Worm (Caenorhabditis elegans) whole organism, L4 larva: ENCODE measurements around the gene set-26.

ENCODE experiments used
- F10B5.3 ChIP-seq: sonication (generic microtip); optimal IDR thresholded peaks from 2 replicates; lab custom pipeline; 2016; ENCODE audit warnings: mild to moderate bottlenecking, missing genetic modification characterization, missing compliant biosample characterization
- F37D6.2 ChIP-seq: sonication (generic microtip); optimal IDR thresholded peaks from 2 replicates; lab custom pipeline; 2016; ENCODE audit warnings: mild to moderate bottlenecking, missing genetic modification characterization, missing compliant biosample characterization
- F49E8.2 ChIP-seq: sonication (generic microtip); optimal IDR thresholded peaks from 2 replicates; lab custom pipeline; 2016; ENCODE audit warnings: missing compliant biosample characterization, mild to moderate bottlenecking, missing genetic modification characterization, borderline replicate concordance
- Y105C5A.15 ChIP-seq: fragments of 200-800 bp; sonication (Bioruptor generic); IDR thresholded peaks from 2 replicates; pipeline ENCODE4 v1.3.6; 2022; ENCODE audit warnings: missing genetic modification characterization, missing compliant biosample characterization
- ZK546.5 ChIP-seq, 2 experiments: sonication (generic microtip); optimal IDR thresholded peaks; 2 replicates each; lab custom pipeline; 2017; ENCODE audit warnings: missing biosample characterization in 2 of 2, missing genetic modification characterization in 2 of 2
- aha-1 ChIP-seq: fragments of 150-350 bp; peaks from one replicate; lab custom pipeline; 2014; ENCODE audit warnings: missing biosample characterization, missing genetic modification characterization
- aly-2 ChIP-seq: sonication (generic microtip); optimal IDR thresholded peaks from 2 replicates; lab custom pipeline; 2018; ENCODE audit warnings: missing biosample characterization, missing genetic modification characterization
- ctbp-1 ChIP-seq: fragments of 200-800 bp; sonication (Bioruptor generic); IDR thresholded peaks from 2 replicates; pipeline ENCODE4 v1.3.6; 2022; ENCODE audit warnings: missing genetic modification reagents, missing genetic modification characterization, missing compliant biosample characterization
- daf-16 ChIP-seq, 3 experiments: sonication (generic microtip); optimal IDR thresholded peaks; 2 replicates each; lab custom pipeline; 2016 to 2017; ENCODE audit warnings: missing genetic modification characterization in 3 of 3, missing genetic modification reagents in 3 of 3, mild to moderate bottlenecking in 2 of 3, missing compliant biosample characterization in 2 of 3, missing biosample characterization in 1 of 3, moderate library complexity in 1 of 3
- daf-19 ChIP-seq: fragments of 200-800 bp; sonication (Bioruptor generic); conservative IDR thresholded peaks from 2 replicates; pipeline ENCODE4 v1.3.6; 2022; ENCODE audit warnings: missing genetic modification characterization, missing compliant biosample characterization
- dmd-6 ChIP-seq: fragments of 200-800 bp; sonication (Bioruptor generic); IDR thresholded peaks from 2 replicates; pipeline ENCODE4 v1.3.6; 2022; ENCODE audit warnings: missing genetic modification reagents, missing genetic modification characterization, missing compliant biosample characterization
- dmd-9 ChIP-seq: fragments of 200-800 bp; sonication (Bioruptor generic); IDR thresholded peaks from 2 replicates; pipeline ENCODE4 v1.3.6; 2022; ENCODE audit warnings: missing genetic modification reagents, missing genetic modification characterization, missing compliant biosample characterization
- dpl-1 ChIP-seq: fragments of 150-350 bp; optimal IDR thresholded peaks from 2 replicates; lab custom pipeline; 2014; ENCODE audit warnings: missing biosample characterization, missing genetic modification reagents, missing genetic modification characterization
- dve-1 ChIP-seq: sonication (generic microtip); optimal IDR thresholded peaks from 2 replicates; lab custom pipeline; 2017; ENCODE audit warnings: antibody characterized with exemption, mild to moderate bottlenecking, missing genetic modification characterization, missing compliant biosample characterization; ENCODE audit not compliant: insufficient read depth
- egl-27 ChIP-seq: sonication (generic microtip); optimal IDR thresholded peaks from 3 replicates; lab custom pipeline; 2017; ENCODE audit warnings: missing biosample characterization, missing genetic modification reagents, missing genetic modification characterization
- hif-1 ChIP-seq, 2 experiments: sonication (generic microtip); optimal IDR thresholded peaks; 2 replicates each; lab custom pipeline; 2016 to 2017; ENCODE audit warnings: missing compliant biosample characterization in 2 of 2, missing genetic modification characterization in 2 of 2, missing genetic modification reagents in 2 of 2, missing genotype in 2 of 2, mild to moderate bottlenecking in 1 of 2
- hlh-11 ChIP-seq: fragments of 200-800 bp; sonication (Bioruptor generic); optimal IDR thresholded peaks from 2 replicates; lab custom pipeline; 2018; ENCODE audit warnings: mild to moderate bottlenecking, missing genetic modification characterization, missing compliant biosample characterization
- hlh-30 ChIP-seq: sonication (generic microtip); optimal IDR thresholded peaks from 2 replicates; lab custom pipeline; 2017; ENCODE audit warnings: antibody characterized with exemption, mild to moderate bottlenecking, missing genetic modification characterization, missing compliant biosample characterization; ENCODE audit not compliant: insufficient read depth
- hmg-1.1 ChIP-seq: fragments of 200-800 bp; sonication (Bioruptor generic); IDR thresholded peaks from 2 replicates; pipeline ENCODE4 v1.3.6; 2022; ENCODE audit warnings: missing genetic modification reagents, missing genetic modification characterization, missing compliant biosample characterization
- lim-7 ChIP-seq: fragments of 200-800 bp; sonication (Bioruptor generic); IDR thresholded peaks from 2 replicates; pipeline ENCODE4 v1.3.6; 2022; ENCODE audit warnings: missing genetic modification characterization, missing compliant biosample characterization
- lin-1 ChIP-seq: fragments of 200-800 bp; sonication (Bioruptor generic); IDR thresholded peaks from 2 replicates; pipeline ENCODE4 v1.3.6; 2022; ENCODE audit warnings: missing genetic modification reagents, missing genetic modification characterization, missing compliant biosample characterization
- lin-13 ChIP-seq: fragments of 150-350 bp; optimal IDR thresholded peaks from 2 replicates; lab custom pipeline; 2014; ENCODE audit warnings: missing biosample characterization, missing genetic modification reagents, missing genetic modification characterization
- lin-39 ChIP-seq: fragments of 150-350 bp; optimal IDR thresholded peaks from 2 replicates; lab custom pipeline; 2014; ENCODE audit warnings: missing biosample characterization, missing genetic modification reagents, missing genetic modification characterization
- lir-3 ChIP-seq: sonication (generic microtip); optimal IDR thresholded peaks from 2 replicates; lab custom pipeline; 2016; ENCODE audit warnings: mild to moderate bottlenecking, missing genetic modification characterization, missing compliant biosample characterization
- lsy-2 ChIP-seq, 2 experiments: fragments of 150-350 bp in 1 of 2; sonication (generic microtip) in 1 of 2; optimal IDR thresholded peaks; 2 replicates each; lab custom pipeline; 2014 to 2017; ENCODE audit warnings: missing biosample characterization in 2 of 2, missing genetic modification characterization in 2 of 2
- madf-9 ChIP-seq: fragments of 200-800 bp; sonication (Bioruptor generic); conservative IDR thresholded peaks from 2 replicates; pipeline ENCODE4 v1.3.6; 2022; ENCODE audit warnings: missing genetic modification reagents, missing genetic modification characterization, missing compliant biosample characterization
- mdl-1 ChIP-seq, 2 experiments: fragments of 150-350 bp in 1 of 2; sonication (generic microtip) in 1 of 2; optimal IDR thresholded peaks; 2 replicates each; lab custom pipeline; 2014 to 2017; ENCODE audit warnings: missing biosample characterization in 2 of 2, missing genetic modification characterization in 2 of 2
- mep-1 ChIP-seq: fragments of 150-350 bp; sonication (generic microtip); optimal IDR thresholded peaks from 3 replicates; lab custom pipeline; 2014; ENCODE audit warnings: missing biosample characterization, missing genetic modification characterization
- mes-2 ChIP-seq: sonication (generic microtip); optimal IDR thresholded peaks from 2 replicates; lab custom pipeline; 2016; ENCODE audit warnings: missing genotype, mild to moderate bottlenecking, missing genetic modification characterization, missing compliant biosample characterization; ENCODE audit not compliant: poor library complexity, severe bottlenecking
- mxl-3 ChIP-seq: fragments of 200-800 bp; sonication (Bioruptor generic); optimal IDR thresholded peaks from 2 replicates; lab custom pipeline; 2018; ENCODE audit warnings: mild to moderate bottlenecking, missing genetic modification characterization, missing compliant biosample characterization
- nhr-102 ChIP-seq: sonication (generic microtip); optimal IDR thresholded peaks from 2 replicates; lab custom pipeline; 2016; ENCODE audit warnings: mild to moderate bottlenecking, missing genetic modification characterization, moderate library complexity, missing compliant biosample characterization
- nhr-11 ChIP-seq: fragments of 150-350 bp; optimal IDR thresholded peaks from 2 replicates; lab custom pipeline; 2014; ENCODE audit warnings: missing biosample characterization, missing genetic modification characterization
- nhr-28 ChIP-seq: fragments of 150-350 bp; optimal IDR thresholded peaks from 2 replicates; lab custom pipeline; 2014; ENCODE audit warnings: missing biosample characterization, missing genetic modification characterization
- nhr-41 ChIP-seq: fragments of 200-800 bp; sonication (Bioruptor generic); IDR thresholded peaks from 2 replicates; pipeline ENCODE4 v1.3.6; 2022; ENCODE audit warnings: missing genetic modification reagents, missing genetic modification characterization, missing compliant biosample characterization
- nhr-6 ChIP-seq: fragments of 150-350 bp; optimal IDR thresholded peaks from 2 replicates; lab custom pipeline; 2014; ENCODE audit warnings: missing biosample characterization, missing genetic modification characterization
- nhr-76 ChIP-seq: fragments of 150-350 bp; optimal IDR thresholded peaks from 2 replicates; lab custom pipeline; 2014; ENCODE audit warnings: missing biosample characterization, missing genetic modification characterization
- nhr-77 ChIP-seq: fragments of 150-350 bp; optimal IDR thresholded peaks from 2 replicates; lab custom pipeline; 2014; ENCODE audit warnings: missing biosample characterization, missing genetic modification characterization
- pha-4 ChIP-seq, 2 experiments: fragments of 150-350 bp in 1 of 2; fragments of 200-800 bp in 1 of 2; sonication (Bioruptor generic) in 1 of 2; IDR thresholded peaks in 1 of 2; optimal IDR thresholded peaks in 1 of 2; 2 replicates each; pipeline versions ENCODE4 v1.3.6 to Lab custom; 2014 to 2022; ENCODE audit warnings: missing genetic modification characterization in 2 of 2, missing genetic modification reagents in 2 of 2, missing biosample characterization in 1 of 2, missing compliant biosample characterization in 1 of 2
- rbr-2 ChIP-seq: sonication (generic microtip); optimal IDR thresholded peaks from 2 replicates; lab custom pipeline; 2016; ENCODE audit warnings: missing genotype, missing genetic modification characterization, missing compliant biosample characterization
- skn-1 ChIP-seq: fragments of 150-350 bp; optimal IDR thresholded peaks from 2 replicates; lab custom pipeline; 2014; ENCODE audit warnings: missing biosample characterization, missing genetic modification characterization
- snpc-4 ChIP-seq: fragments of 150-350 bp; optimal IDR thresholded peaks from 2 replicates; lab custom pipeline; 2014; ENCODE audit warnings: missing biosample characterization, missing genetic modification characterization
- spr-3 ChIP-seq: fragments of 200-800 bp; sonication (Bioruptor generic); optimal IDR thresholded peaks from 2 replicates; lab custom pipeline; 2018; ENCODE audit warnings: mild to moderate bottlenecking, missing genetic modification characterization, missing compliant biosample characterization
- tag-97 ChIP-seq: fragments of 200-800 bp; sonication (Bioruptor generic); IDR thresholded peaks from 2 replicates; pipeline ENCODE4 v1.3.6; 2022; ENCODE audit warnings: missing genetic modification characterization, missing compliant biosample characterization
- unc-39 ChIP-seq: sonication (generic microtip); optimal IDR thresholded peaks from 2 replicates; lab custom pipeline; 2017; ENCODE audit warnings: missing biosample characterization, missing genetic modification characterization
- zip-11 ChIP-seq: fragments of 200-800 bp; sonication (Bioruptor generic); IDR thresholded peaks from 2 replicates; pipeline ENCODE4 v1.3.6; 2022; ENCODE audit warnings: missing genetic modification characterization, missing compliant biosample characterization

Gene set-26

ce11 chrIV:16663591-16663990, 7.9 kb upstream of the set-26 start (continued):
- peak; percentile 47; the same call in 1 of the 2 replicates for TF ChIP-seq pha-4 (GFP tag; IDR thresholded peaks at IDR 0.05; lab: Robert Waterston, UW)
- TF ChIP-seq pha-4 (tag; optimal IDR thresholded peaks at IDR 0.05; lab: Kevin White, UChicago): no peak
- no peak for TF ChIP-seq F37D6.2
- no peak for TF ChIP-seq aly-2 (tag; lab: Kevin White, UChicago)
- TF ChIP-seq ctbp-1: 0 out of 2 replicates have a peak, but pooled peaks have one; percentile 45
- no peak for TF ChIP-seq mes-2
- TF ChIP-seq lin-13 (GFP tag; lab: Kevin White, UChicago): peak; percentile 45
- TF ChIP-seq aha-1 (tag; lab: Kevin White, UChicago): no peak
- no peak for TF ChIP-seq skn-1 (tag; lab: Kevin White, UChicago)
- TF ChIP-seq spr-3: no peak
- TF ChIP-seq egl-27 (tag; lab: Kevin White, UChicago): no peak
- no peak for TF ChIP-seq lin-39
- TF ChIP-seq daf-19: no peak
- no peak for TF ChIP-seq lir-3 (tag; lab: Kevin White, UChicago)
- peak; percentile 31 for TF ChIP-seq nhr-28 (tag; lab: Kevin White, UChicago)
- TF ChIP-seq hlh-11 (tag; lab: Kevin White, UChicago): no peak
- TF ChIP-seq dpl-1: no peak
- TF ChIP-seq dmd-9 (GFP tag; lab: Robert Waterston, UW): no peak
- TF ChIP-seq F49E8.2 (tag; lab: Kevin White, UChicago): no peak
- TF ChIP-seq dmd-6 (GFP tag; lab: Robert Waterston, UW): peak; percentile 44; the same call in 1 of the 2 replicates
- no peak for TF ChIP-seq nhr-102
- peak in 1 of 2 experiments; percentile 35 for TF ChIP-seq daf-16 (GFP tag; optimal IDR thresholded peaks at IDR 0.05; lab: Kevin White, UChicago)
- TF ChIP-seq daf-16 (tag; optimal IDR thresholded peaks at IDR 0.05; lab: Kevin White, UChicago): peak; percentile 72
- TF ChIP-seq F10B5.3: no peak
- TF ChIP-seq hlh-30 (tag; lab: Kevin White, UChicago): peak; percentile 56
- no peak for TF ChIP-seq tag-97 (GFP tag; lab: Robert Waterston, UW)
- TF ChIP-seq madf-9 (GFP tag; lab: Robert Waterston, UW): 0 out of 2 replicates have a peak, but pooled peaks have one; percentile 21
- TF ChIP-seq hif-1 (tag; optimal IDR thresholded peaks at IDR 0.05; lab: Kevin White, UChicago): peak in 1 of 2 experiments; percentile 82
- TF ChIP-seq mep-1: peak; percentile 67
- no peak for TF ChIP-seq zip-11
- TF ChIP-seq lin-1 (GFP tag; lab: Robert Waterston, UW): no peak
- TF ChIP-seq lsy-2 (tag; optimal IDR thresholded peaks at IDR 0.05; lab: Kevin White, UChicago): peak; percentile 27 to 74
- TF ChIP-seq hmg-1.1 (GFP tag; lab: Robert Waterston, UW): peak; percentile 61
- TF ChIP-seq rbr-2 (tag; lab: Kevin White, UChicago): peak; percentile 29
- no peak for TF ChIP-seq unc-39

- TF ChIP-seq daf-16 (GFP tag; optimal IDR thresholded peaks at IDR 0.05; lab: Kevin White, UChicago) (no peak), daf-16 (tag; optimal IDR thresholded peaks at IDR 0.05; lab: Kevin White, UChicago) (peak; percentile 47), hlh-11 (tag; lab: Kevin White, UChicago) (peak; percentile 7), hlh-30 (tag; lab: Kevin White, UChicago) (peak; percentile 59), Y105C5A.15 (no peak), dve-1 (tag; lab: Kevin White, UChicago) (peak; percentile 38), lsy-2 (tag; optimal IDR thresholded peaks at IDR 0.05; lab: Kevin White, UChicago) (no peak), mxl-3 (no peak)
These were observed 3.8 kb upstream of the set-26 start for ce11 chrIV:16659475-16659874.

ce11 chrIV:16658731-16659130, 3.0 kb upstream of the set-26 start:
- TF ChIP-seq daf-16 (GFP tag; optimal IDR thresholded peaks at IDR 0.05; lab: Kevin White, UChicago) (no peak), daf-16 (tag; optimal IDR thresholded peaks at IDR 0.05; lab: Kevin White, UChicago) (peak; percentile 89), aly-2 (tag; lab: Kevin White, UChicago) (no peak), mep-1 (no peak), nhr-11 (tag; lab: Kevin White, UChicago) (peak; percentile 82), nhr-41 (no peak), nhr-76 (tag; lab: Kevin White, UChicago) (no peak), lsy-2 (tag; optimal IDR thresholded peaks at IDR 0.05; lab: Kevin White, UChicago) (peak in 1 of 2 experiments; percentile 28), hlh-11 (tag; lab: Kevin White, UChicago) (peak; percentile 8), ZK546.5 (tag; optimal IDR thresholded peaks at IDR 0.05; lab: Kevin White, UChicago) (no peak), dve-1 (tag; lab: Kevin White, UChicago) (peak; percentile 24), rbr-2 (tag; lab: Kevin White, UChicago) (peak; percentile 26), hif-1 (tag; optimal IDR thresholded peaks at IDR 0.05; lab: Kevin White, UChicago) (peak in 1 of 2 experiments; percentile 3), hlh-30 (tag; lab: Kevin White, UChicago) (peak; percentile 31), mdl-1 (tag; optimal IDR thresholded peaks at IDR 0.05; lab: Kevin White, UChicago) (peak in 1 of 2 experiments; percentile 37), nhr-6 (tag; lab: Kevin White, UChicago) (peak; percentile 22), nhr-77 (tag; lab: Kevin White, UChicago) (no peak), snpc-4 (no peak), lim-7 (GFP tag; lab: Robert Waterston, UW) (no peak)
- TF ChIP-seq, all 104 proteins: peak for 10
